Worm (Caenorhabditis elegans): Measurements from ENCODE around the gene sre-51.

sre-51 gene

DNA sequence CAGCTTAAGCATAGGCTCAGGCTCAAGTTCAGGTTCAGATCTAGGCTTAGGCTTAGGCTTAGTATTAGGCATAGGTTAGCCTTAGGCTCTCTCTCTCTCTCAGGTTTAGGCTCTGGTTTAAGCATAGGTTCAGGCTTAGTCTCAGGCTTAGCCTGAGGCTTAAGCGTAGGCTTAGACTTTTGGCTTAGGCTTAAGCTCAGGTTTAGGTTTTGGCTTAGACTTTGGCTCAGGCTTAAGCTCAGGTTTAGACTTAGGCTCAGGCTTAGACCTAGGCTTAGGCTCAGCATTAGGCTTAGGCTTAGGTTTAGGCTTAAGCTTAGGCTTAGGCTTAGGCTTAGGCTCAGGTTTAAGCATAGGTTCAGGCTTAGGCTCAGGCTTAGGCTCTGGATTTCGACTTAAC is 32.0 kb downstream of the sre-51 start:
- TF ChIP-seq tlp-1 (tag; optimal IDR thresholded peaks at IDR 0.05) (no peak), nhr-47 (tag; optimal IDR thresholded peaks at IDR 0.05) (no peak), tbx-2 (tag; optimal IDR thresholded peaks at IDR 0.05) (no peak), ztf-11 (tag; optimal IDR thresholded peaks at IDR 0.05) (no peak), hlh-17 (GFP tag; optimal IDR thresholded peaks at IDR 0.05; ENCODE audit: borderline replicate concordance) (no peak), unc-86 (tag; optimal IDR thresholded peaks at IDR 0.05) (no peak), lin-13 (GFP tag; optimal IDR thresholded peaks at IDR 0.05) (no peak), nhr-90 (tag; optimal IDR thresholded peaks at IDR 0.05; ENCODE audit: poor library complexity) (no peak), ama-1 (optimal IDR thresholded peaks at IDR 0.05) (no peak), aha-1 (tag; optimal IDR thresholded peaks at IDR 0.05) (no peak), vab-15 (tag; optimal IDR thresholded peaks at IDR 0.05) (no peak), xbp-1 (tag; optimal IDR thresholded peaks at IDR 0.05) (no peak), pax-3 (tag; optimal IDR thresholded peaks at IDR 0.05) (no peak), swsn-7 (tag; optimal IDR thresholded peaks at IDR 0.05) (no peak), grh-1 (GFP tag; IDR thresholded peaks at IDR 0.05) (no peak), fkh-4 (tag; optimal IDR thresholded peaks at IDR 0.05; ENCODE audit: borderline replicate concordance) (no peak), nhr-85 (tag) (no peak)

DNA sequence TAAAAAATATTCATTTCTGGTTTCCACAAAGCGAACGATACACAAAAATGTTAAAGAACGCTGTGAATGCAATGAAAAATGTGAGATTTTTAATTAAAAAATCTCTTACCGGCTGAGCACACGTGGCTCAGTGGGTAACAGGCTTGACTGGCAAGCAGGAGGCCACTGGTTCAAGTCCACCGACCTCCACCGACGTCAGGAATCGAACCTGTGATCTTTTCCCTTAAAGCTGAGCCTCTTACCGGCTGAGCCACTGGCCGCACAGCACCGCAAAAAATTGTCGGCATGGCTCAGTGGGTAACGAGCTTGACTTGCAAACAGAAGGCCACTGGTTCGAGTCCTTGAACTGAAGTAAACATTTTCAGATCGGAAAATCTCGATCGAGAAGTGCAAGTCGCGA is 33.1 kb downstream of the sre-51 start, which contains the start of gene C44C11.6:
TSS of gene C44C11.6 (plus strand) at position 23 of the 400 bp plus-strand sequence.
- TF ChIP-seq ets-5 (GFP tag; IDR thresholded peaks at IDR 0.05) = no peak
- TF ChIP-seq nhr-71 (tag; optimal IDR thresholded peaks at IDR 0.05) = peak; percentile 23
- TF ChIP-seq rnt-1 (tag; optimal IDR thresholded peaks at IDR 0.05) = peak; percentile 23

DNA sequence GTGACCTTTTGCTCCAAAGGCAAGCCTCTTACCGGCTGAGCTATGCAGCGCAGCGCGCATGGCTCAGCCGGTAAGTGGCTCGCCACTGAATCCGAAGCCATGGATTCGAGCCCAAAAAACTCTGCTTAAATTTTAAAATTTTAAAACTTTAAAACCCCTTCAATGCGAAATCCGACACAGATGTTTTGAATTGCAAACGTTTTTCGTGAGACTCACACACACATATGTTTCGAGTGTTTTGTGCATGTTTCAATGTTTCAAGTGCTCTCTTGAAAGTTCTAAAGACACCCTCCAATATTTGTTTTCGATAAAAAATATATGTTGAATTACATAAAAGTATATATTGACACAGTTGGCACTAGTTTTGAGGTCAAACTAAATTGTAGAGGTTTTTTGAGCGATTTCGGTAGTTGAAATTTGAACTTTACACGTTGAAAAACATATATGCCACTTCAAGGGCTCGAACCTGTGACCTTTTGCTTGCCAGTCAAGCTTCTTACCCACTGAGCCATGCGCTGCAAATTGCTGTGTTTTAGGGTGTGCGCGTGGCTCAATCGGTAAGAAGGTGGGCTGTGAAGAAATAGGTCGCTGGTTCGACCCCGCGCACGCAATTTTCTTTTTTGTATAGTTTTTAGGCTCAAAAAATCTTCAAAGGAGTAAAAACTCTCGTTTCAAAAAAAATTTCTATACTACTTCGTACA is 34.8 kb downstream of the sre-51 start:
- TF ChIP-seq nhr-11 (tag; optimal IDR thresholded peaks at IDR 0.05) (no peak), C16A3.4 (tag; optimal IDR thresholded peaks at IDR 0.05) (no peak), swsn-7 (tag; optimal IDR thresholded peaks at IDR 0.05) (no peak), nhr-76 (tag; optimal IDR thresholded peaks at IDR 0.05) (no peak), hpl-2 (GFP tag; optimal IDR thresholded peaks at IDR 0.05) (no peak), vab-15 (tag; optimal IDR thresholded peaks at IDR 0.05) (no peak), blmp-1 (tag; optimal IDR thresholded peaks at IDR 0.05) (no peak), ceh-82 (tag; optimal IDR thresholded peaks at IDR 0.05) (no peak), snpc-4 (tag; optimal IDR thresholded peaks at IDR 0.05) (no peak), rnt-1 (tag; optimal IDR thresholded peaks at IDR 0.05) (no peak), mep-1 (tag; optimal IDR thresholded peaks at IDR 0.05) (no peak), efl-1 (optimal IDR thresholded peaks at IDR 0.05) (no peak), efl-1 (GFP tag; optimal IDR thresholded peaks at IDR 0.05 in 1 of 2) (peak in 1 of 2 experiments; percentile 83), ztf-4 (tag; optimal IDR thresholded peaks at IDR 0.05) (no peak), hlh-4 (tag; optimal IDR thresholded peaks at IDR 0.05) (no peak), mdl-1 (tag; optimal IDR thresholded peaks at IDR 0.05) (no peak), ets-5 (GFP tag; IDR thresholded peaks at IDR 0.05) (0 out of 2 replicates have a peak, but pooled peaks have one; percentile 59), snu-23 (GFP tag; optimal IDR thresholded peaks at IDR 0.05) (no peak), pax-3 (tag; optimal IDR thresholded peaks at IDR 0.05) (no peak), ceh-88 (GFP tag; IDR thresholded peaks at IDR 0.05) (no peak), lin-35 (GFP tag; optimal IDR thresholded peaks at IDR 0.05) (no peak), zag-1 (tag; optimal IDR thresholded peaks at IDR 0.05) (no peak), unc-98 (GFP tag; IDR thresholded peaks at IDR 0.05) (no peak), pqm-1 (tag; optimal IDR thresholded peaks at IDR 0.05) (no peak), C04F5.9 (tag; optimal IDR thresholded peaks at IDR 0.05) (no peak), nhr-84 (tag; optimal IDR thresholded peaks at IDR 0.05) (no peak), ces-1 (GFP tag; optimal IDR thresholded peaks at IDR 0.05) (no peak), unc-130 (tag; optimal IDR thresholded peaks at IDR 0.05) (no peak), ama-1 (optimal IDR thresholded peaks at IDR 0.05) (no peak), hlh-17 (GFP tag; optimal IDR thresholded peaks at IDR 0.05; ENCODE audit: borderline replicate concordance) (no peak), zip-4 (GFP tag; optimal IDR thresholded peaks at IDR 0.05) (no peak), nhr-20 (tag; optimal IDR thresholded peaks at IDR 0.05) (no peak), sox-4 (tag; optimal IDR thresholded peaks at IDR 0.05) (no peak), grh-1 (GFP tag; IDR thresholded peaks at IDR 0.05) (no peak), fkh-4 (tag; optimal IDR thresholded peaks at IDR 0.05; ENCODE audit: borderline replicate concordance) (peak; percentile 74), dpl-1 (GFP tag; optimal IDR thresholded peaks at IDR 0.05) (no peak), nhr-77 (tag; optimal IDR thresholded peaks at IDR 0.05) (no peak)

All from whole organism, L1 larva.